Worm (Caenorhabditis elegans): ENCODE results near the gene F36G3.1.

ce11 chrX:9754537-9754936 lies 34.5 kb downstream of the F36G3.1 start:
- TF ChIP-seq aly-2 (tag; optimal IDR thresholded peaks at IDR 0.05) (no peak), lin-15B (tag; optimal IDR thresholded peaks at IDR 0.05) (no peak), mxl-3 (GFP tag; optimal IDR thresholded peaks at IDR 0.05) (no peak), zip-11 (GFP tag; IDR thresholded peaks at IDR 0.05) (no peak)

Measured in whole organism, L4 larva.